Worm (Caenorhabditis elegans): ENCODE results near the gene moma-1.

DNA sequence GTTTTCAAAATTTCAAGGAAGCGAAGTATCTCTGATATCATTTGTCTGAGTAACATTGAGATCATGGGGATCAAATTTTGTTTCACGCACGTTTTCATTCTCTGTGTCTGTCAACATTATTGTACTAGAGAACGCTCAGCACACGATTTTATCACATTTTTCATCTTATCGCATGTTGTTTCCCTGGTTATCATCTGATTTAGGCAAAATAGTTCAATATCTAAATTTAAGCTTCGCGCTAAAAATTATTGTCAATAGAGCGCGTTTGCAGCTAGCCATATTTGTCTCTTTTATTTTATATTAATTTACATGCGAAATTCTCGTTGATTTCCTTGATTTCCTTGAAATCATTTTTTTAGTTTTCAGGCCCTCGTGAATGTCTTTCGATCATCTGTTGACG, 6.7 kb downstream of the moma-1 start, which contains the start of gene K02F3.2:
- no peak for TF ChIP-seq unc-62 (GFP tag; optimal IDR thresholded peaks at IDR 0.05)
- TF ChIP-seq nhr-71 (tag; optimal IDR thresholded peaks at IDR 0.05), result peak; percentile 70
- peak; percentile 7 for TF ChIP-seq skn-1 (tag; optimal IDR thresholded peaks at IDR 0.05)
- TF ChIP-seq lin-39 (tag; optimal IDR thresholded peaks at IDR 0.05), result no peak
